Worm (Caenorhabditis elegans): ENCODE results near the gene F10E9.1.
"Not testable (repeated sequence)": the region's sequence is repeated elsewhere in the genome, so short reads cannot be mapped to it uniquely, and the experiment has no call there.

DNA sequence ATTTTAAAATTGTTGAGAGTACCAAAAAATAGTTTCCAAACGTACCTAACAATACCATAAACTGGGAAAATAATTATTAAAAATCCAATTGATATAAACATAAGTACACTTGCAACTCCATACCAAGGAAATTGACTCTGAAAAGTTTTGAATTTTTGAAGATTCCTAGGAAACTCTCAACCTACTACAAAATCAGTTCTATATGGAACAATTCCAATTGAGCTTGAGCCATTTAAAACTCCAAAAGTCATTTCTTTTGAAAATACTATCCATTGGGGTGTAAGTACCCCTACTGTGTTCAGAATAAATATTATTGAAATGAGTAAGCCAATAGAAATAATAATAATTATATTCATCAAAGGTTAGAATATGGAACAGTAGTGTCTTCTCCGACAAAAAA lies 16.4 kb downstream of the F10E9.1 start, which contains the start of gene clc-28:
- TF ChIP-seq med-1 (GFP tag; optimal IDR thresholded peaks at IDR 0.05; ENCODE audit: insufficient read depth); ref-1 (GFP tag; conservative IDR thresholded peaks at IDR 0.05); flt-1 (GFP tag; IDR thresholded peaks at IDR 0.05); cog-1 (tag; optimal IDR thresholded peaks at IDR 0.05); ztf-29 (GFP tag; IDR thresholded peaks at IDR 0.05); klf-2 (GFP tag; conservative IDR thresholded peaks at IDR 0.05); tab-1 (GFP tag; IDR thresholded peaks at IDR 0.05); ztf-23 (GFP tag; IDR thresholded peaks at IDR 0.05): not testable (repeated sequence)

Data from whole organism, midembryonic.